Fruit fly (Drosophila melanogaster) whole organism, embryonic: Measurements from ENCODE around the gene CG7943.

ENCODE experiments used
- B-H1 ChIP-seq: fragments of 200-800 bp; sonication (Bioruptor generic); IDR thresholded peaks from 3 replicates; pipeline ENCODE4 v1.3.6; 2022; ENCODE audit warnings: missing biosample characterization, missing genetic modification characterization
- Bdp1 ChIP-seq: fragments of 200-800 bp; sonication (Bioruptor generic); optimal IDR thresholded peaks from 3 replicates; lab custom pipeline; 2016; ENCODE audit warnings: missing biosample characterization, missing genetic modification characterization
- CG10543 ChIP-seq: fragments of 200-800 bp; sonication (Bioruptor generic); optimal IDR thresholded peaks from 3 replicates; lab custom pipeline; 2017; ENCODE audit warnings: missing biosample characterization, mild to moderate bottlenecking, missing genetic modification characterization, moderate library complexity
- CG1233 ChIP-seq: fragments of 200-800 bp; sonication (Bioruptor generic); optimal IDR thresholded peaks from 4 replicates; lab custom pipeline; 2018; ENCODE audit warnings: missing biosample characterization, mild to moderate bottlenecking, missing genetic modification characterization
- CG17568 ChIP-seq: fragments of 200-800 bp; sonication (Bioruptor generic); optimal IDR thresholded peaks from 2 replicates; lab custom pipeline; 2018; ENCODE audit warnings: missing biosample characterization, mild to moderate bottlenecking, missing genetic modification characterization, moderate library complexity
- CG18619 ChIP-seq: fragments of 200-800 bp; sonication (Bioruptor generic); optimal IDR thresholded peaks from 3 replicates; lab custom pipeline; 2017; ENCODE audit warnings: missing biosample characterization, mild to moderate bottlenecking, missing genetic modification characterization
- CG30020 ChIP-seq: fragments of 200-800 bp; optimal IDR thresholded peaks from 2 replicates; lab custom pipeline; 2019; ENCODE audit warnings: missing biosample characterization, mild to moderate bottlenecking, missing genetic modification characterization, moderate library complexity
- CG30403 ChIP-seq: fragments of 200-800 bp; sonication (Bioruptor generic); optimal IDR thresholded peaks from 3 replicates; lab custom pipeline; 2016; ENCODE audit warnings: missing biosample characterization, missing genetic modification characterization
- CG34422 ChIP-seq: fragments of 200-800 bp; sonication (Bioruptor generic); IDR thresholded peaks from 3 replicates; pipeline ENCODE4 v1.3.6; 2022; ENCODE audit warnings: missing biosample characterization, missing genetic modification characterization
- CG4328 ChIP-seq: fragments of 200-800 bp; sonication (Bioruptor generic); optimal IDR thresholded peaks from 3 replicates; lab custom pipeline; 2017; ENCODE audit warnings: missing biosample characterization, missing genetic modification reagents, missing genetic modification characterization
- CG4820 ChIP-seq: fragments of 200-800 bp; sonication (Bioruptor generic); optimal IDR thresholded peaks from 3 replicates; lab custom pipeline; 2016; ENCODE audit warnings: missing biosample characterization, missing genetic modification characterization
- CG4854 ChIP-seq: fragments of 200-800 bp; sonication (Bioruptor generic); optimal IDR thresholded peaks from 2 replicates; lab custom pipeline; 2016; ENCODE audit warnings: missing biosample characterization, missing genetic modification characterization, inconsistent platforms
- CG5953 ChIP-seq: fragments of 200-800 bp; sonication (Bioruptor generic); IDR thresholded peaks from 2 replicates; pipeline ENCODE4 v1.3.6; 2022; ENCODE audit warnings: missing biosample characterization, missing genetic modification characterization
- CG7928 ChIP-seq: fragments of 200-800 bp; sonication (Bioruptor generic); optimal IDR thresholded peaks from 2 replicates; lab custom pipeline; 2017; ENCODE audit warnings: missing biosample characterization, mild to moderate bottlenecking, missing genetic modification characterization
- CG7987 ChIP-seq: fragments of 200-800 bp; sonication (Bioruptor generic); optimal IDR thresholded peaks from 2 replicates; lab custom pipeline; 2018; ENCODE audit warnings: missing biosample characterization, mild to moderate bottlenecking, missing genetic modification characterization, moderate library complexity
- CG9727 ChIP-seq: fragments of 200-800 bp; sonication (Bioruptor generic); optimal IDR thresholded peaks from 3 replicates; lab custom pipeline; 2017; ENCODE audit warnings: missing biosample characterization, mild to moderate bottlenecking, missing genetic modification characterization
- CG9817 ChIP-seq: fragments of 200-800 bp; sonication (Bioruptor generic); optimal IDR thresholded peaks from 2 replicates; lab custom pipeline; 2018; ENCODE audit warnings: missing biosample characterization, mild to moderate bottlenecking, missing genetic modification characterization, moderate library complexity
- CoRest ChIP-seq: fragments of 200-800 bp; sonication (Bioruptor generic); optimal IDR thresholded peaks from 3 replicates; lab custom pipeline; 2018; ENCODE audit warnings: missing biosample characterization, mild to moderate bottlenecking, missing genetic modification characterization, moderate library complexity
- Dbx ChIP-seq: fragments of 200-800 bp; sonication (Bioruptor generic); IDR thresholded peaks from 3 replicates; pipeline ENCODE4 v1.3.6; 2022; ENCODE audit warnings: missing biosample characterization, missing genetic modification characterization
- Deaf1 ChIP-seq: fragments of 200-800 bp; optimal IDR thresholded peaks from 3 replicates; lab custom pipeline; 2019; ENCODE audit warnings: missing biosample characterization, mild to moderate bottlenecking, missing genetic modification characterization, moderate library complexity
- Doc2 ChIP-seq: fragments of 200-800 bp; sonication (Bioruptor generic); IDR thresholded peaks from 2 replicates; pipeline ENCODE4 v1.3.6; 2022; ENCODE audit warnings: missing biosample characterization, missing genetic modification characterization
- Dref ChIP-seq: fragments of 200-800 bp; sonication (Bioruptor generic); IDR thresholded peaks from 2 replicates; pipeline ENCODE4 v1.3.6; 2022; ENCODE audit warnings: missing biosample characterization, missing genetic modification characterization
- E2f1 ChIP-seq: fragments of 200-800 bp; sonication (Bioruptor generic); IDR thresholded peaks from 2 replicates; pipeline ENCODE4 v1.3.6; 2022; ENCODE audit warnings: missing biosample characterization, missing genetic modification characterization
- Hr78 ChIP-seq, 2 experiments: fragments of 200-800 bp in 1 of 2; fragments of >200 bp in 1 of 2; sonication (Bioruptor generic) in 1 of 2; optimal IDR thresholded peaks; 2 replicates each; lab custom pipeline; 2017 to 2019; ENCODE audit warnings: missing biosample characterization in 2 of 2, missing genetic modification characterization in 2 of 2, mild to moderate bottlenecking in 1 of 2, moderate library complexity in 1 of 2
- Lpt ChIP-seq: fragments of >200 bp; optimal IDR thresholded peaks from 2 replicates; lab custom pipeline; 2018; ENCODE audit warnings: missing biosample characterization, missing genetic modification characterization
- MBD-R2 ChIP-seq: fragments of 200-800 bp; sonication (Bioruptor generic); IDR thresholded peaks from 2 replicates; pipeline ENCODE4 v1.3.6; 2022; ENCODE audit warnings: missing biosample characterization, missing genetic modification characterization
- Max ChIP-seq: fragments of 200-800 bp; sonication (Bioruptor generic); optimal IDR thresholded peaks from 2 replicates; lab custom pipeline; 2016; ENCODE audit warnings: missing biosample characterization, mild to moderate bottlenecking, missing genetic modification characterization
- Meics ChIP-seq: fragments of 200-800 bp; sonication (Bioruptor generic); optimal IDR thresholded peaks from 2 replicates; lab custom pipeline; 2017; ENCODE audit warnings: missing biosample characterization, mild to moderate bottlenecking, missing genetic modification characterization
- Myb ChIP-seq: fragments of 200-800 bp; sonication (Bioruptor generic); optimal IDR thresholded peaks from 2 replicates; lab custom pipeline; 2016; ENCODE audit warnings: missing biosample characterization, missing genetic modification characterization
- Ptx1 ChIP-seq: fragments of 200-800 bp; sonication (Bioruptor generic); IDR thresholded peaks from 2 replicates; pipeline ENCODE4 v1.3.6; 2022; ENCODE audit warnings: missing biosample characterization, missing genetic modification characterization
- Ravus ChIP-seq: fragments of 200-800 bp; sonication (Bioruptor generic); IDR thresholded peaks from 2 replicates; pipeline ENCODE4 v1.3.6; 2022; ENCODE audit warnings: missing biosample characterization, missing genetic modification characterization
- Sry-δ ChIP-seq: fragments of 200-800 bp; sonication (Bioruptor generic); optimal IDR thresholded peaks from 2 replicates; lab custom pipeline; 2016; ENCODE audit warnings: missing biosample characterization, missing genetic modification characterization
- abd-A ChIP-seq: fragments of 200-800 bp; sonication (Bioruptor generic); optimal IDR thresholded peaks from 3 replicates; lab custom pipeline; 2019; ENCODE audit warnings: missing biosample characterization, mild to moderate bottlenecking, missing genetic modification characterization, moderate library complexity
- aop ChIP-seq: fragments of 200-800 bp; sonication (Bioruptor generic); IDR thresholded peaks from 2 replicates; pipeline ENCODE4 v1.3.6; 2022; ENCODE audit warnings: missing biosample characterization, missing genetic modification characterization
- ara ChIP-seq: fragments of 200-800 bp; sonication (Bioruptor generic); IDR thresholded peaks from 2 replicates; pipeline ENCODE4 v1.3.6; 2022; ENCODE audit warnings: missing biosample characterization, missing genetic modification characterization
- bcd ChIP-seq: fragments of 200-800 bp; sonication (Bioruptor generic); optimal IDR thresholded peaks from 2 replicates; lab custom pipeline; 2017; ENCODE audit warnings: missing biosample characterization, mild to moderate bottlenecking, missing genetic modification characterization
- bowl ChIP-seq: fragments of 200-800 bp; sonication (Bioruptor generic); IDR thresholded peaks from 2 replicates; pipeline ENCODE4 v1.3.6; 2022; ENCODE audit warnings: missing biosample characterization, missing genetic modification characterization
- chm ChIP-seq: fragments of 200-800 bp; sonication (Bioruptor generic); IDR thresholded peaks from 2 replicates; pipeline ENCODE4 v1.3.6; 2022; ENCODE audit warnings: missing biosample characterization, missing genetic modification characterization
- exex ChIP-seq: fragments of 200-800 bp; sonication (Bioruptor generic); optimal IDR thresholded peaks from 4 replicates; lab custom pipeline; 2018; ENCODE audit warnings: missing biosample characterization, mild to moderate bottlenecking, missing genetic modification characterization, moderate library complexity
- grau ChIP-seq: fragments of 200-800 bp; optimal IDR thresholded peaks from 3 replicates; lab custom pipeline; 2019; ENCODE audit warnings: missing biosample characterization, mild to moderate bottlenecking, missing genetic modification characterization, moderate library complexity
- ind ChIP-seq: fragments of 200-800 bp; sonication (Bioruptor generic); optimal IDR thresholded peaks from 3 replicates; lab custom pipeline; 2016; ENCODE audit warnings: missing biosample characterization, missing genetic modification characterization
- nerfin-2 ChIP-seq: fragments of 200-800 bp; sonication (Bioruptor generic); IDR thresholded peaks from 2 replicates; pipeline ENCODE4 v1.3.6; 2022; ENCODE audit warnings: missing biosample characterization, missing genetic modification characterization; ENCODE audit not compliant: partially characterized antibody
- row ChIP-seq: fragments of 200-800 bp; sonication (Bioruptor generic); IDR thresholded peaks from 3 replicates; pipeline ENCODE4 v1.3.6; 2022; ENCODE audit warnings: missing biosample characterization, missing genetic modification characterization
- sc ChIP-seq, 3 experiments: fragments of >200 bp in 2 of 3; fragments of 200-800 bp in 1 of 3; sonication (Bioruptor generic) in 1 of 3; optimal IDR thresholded peaks; 2 replicates in 2 of 3; 3 replicates in 1 of 3; lab custom pipeline; 2017; ENCODE audit warnings: mild to moderate bottlenecking in 1 of 3, missing biosample characterization in 1 of 3, missing genetic modification characterization in 1 of 3, missing genetic modification reagents in 1 of 3
- schlank ChIP-seq: fragments of 200-800 bp; sonication (Bioruptor generic); optimal IDR thresholded peaks from 2 replicates; lab custom pipeline; 2018; ENCODE audit warnings: missing biosample characterization, mild to moderate bottlenecking, missing genetic modification characterization
- scrt ChIP-seq: fragments of 200-800 bp; sonication (Bioruptor generic); optimal IDR thresholded peaks from 2 replicates; lab custom pipeline; 2018; ENCODE audit warnings: missing biosample characterization, mild to moderate bottlenecking, missing genetic modification characterization, moderate library complexity
- vvl ChIP-seq: fragments of 200-800 bp; sonication (Bioruptor generic); IDR thresholded peaks from 2 replicates; pipeline ENCODE4 v1.3.6; 2022; ENCODE audit warnings: missing biosample characterization, missing genetic modification characterization
- zen ChIP-seq: fragments of 200-800 bp; sonication (Bioruptor generic); optimal IDR thresholded peaks from 3 replicates; lab custom pipeline; 2018; ENCODE audit warnings: missing biosample characterization, mild to moderate bottlenecking, missing genetic modification characterization, moderate library complexity

CG7943 gene

dm6 chr3R:30046029-30047001 is at the start of gene CG7943, which contains the start of gene RpL32 (continued):
- TF ChIP-seq MBD-R2: peak; percentile 89
- TF ChIP-seq CG34422 (GFP tag; lab: Robert Waterston, UW): peak; percentile 97
- TF ChIP-seq exex: peak; percentile 52
- peak; percentile 98 for TF ChIP-seq CG7987 (GFP tag; lab: Kevin White, UChicago)
- TF ChIP-seq nerfin-2 (GFP tag; lab: Robert Waterston, UW): peak; percentile 100
- TF ChIP-seq Meics (GFP tag; lab: Kevin White, UChicago): peak; percentile 97
- TF ChIP-seq vvl (GFP tag; lab: Robert Waterston, UW): peak; percentile 97
- TF ChIP-seq Hr78 (GFP tag; optimal IDR thresholded peaks at IDR 0.05; lab: Kevin White, UChicago): no peak
- TF ChIP-seq B-H1 (GFP tag; lab: Robert Waterston, UW): peak; percentile 90
- peak; percentile 97 for TF ChIP-seq CG9727 (GFP tag; lab: Kevin White, UChicago)
- TF ChIP-seq schlank (tag; lab: Kevin White, UChicago): peak; percentile 93
- peak; percentile 98 for TF ChIP-seq Dbx (GFP tag; lab: Robert Waterston, UW)
- no peak for TF ChIP-seq CG17568
- TF ChIP-seq row (GFP tag; lab: Robert Waterston, UW): peak; percentile 96
- TF ChIP-seq Ptx1: peak; percentile 95
- peak; percentile 97 for TF ChIP-seq bcd (GFP tag; lab: Kevin White, UChicago)
- peak; percentile 78 for TF ChIP-seq Ravus (GFP tag; lab: Robert Waterston, UW)
- TF ChIP-seq Max (GFP tag; lab: Kevin White, UChicago): peak; percentile 97
- peak; percentile 97 for TF ChIP-seq CG10543 (GFP tag; lab: Kevin White, UChicago)
- TF ChIP-seq Doc2 (GFP tag; lab: Robert Waterston, UW): peak; percentile 89
- TF ChIP-seq CG4854: peak; percentile 92
- TF ChIP-seq E2f1 (GFP tag; lab: Robert Waterston, UW): peak; percentile 93
- peak; percentile 94 for TF ChIP-seq CG18619 (GFP tag; lab: Kevin White, UChicago)
- peak; percentile 89 for TF ChIP-seq bowl (GFP tag; lab: Robert Waterston, UW)
- peak; percentile 93 for TF ChIP-seq CG9817 (tag; lab: Kevin White, UChicago)
- TF ChIP-seq CG4820 (GFP tag; lab: Kevin White, UChicago): peak; percentile 92
- peak; percentile 94 for TF ChIP-seq CG30403 (GFP tag; lab: Kevin White, UChicago)
- TF ChIP-seq abd-A (tag; lab: Kevin White, UChicago): no peak
- TF ChIP-seq CG4328 (GFP tag; lab: Kevin White, UChicago): peak; percentile 94
- peak; percentile 77 for TF ChIP-seq CG7928 (GFP tag; lab: Kevin White, UChicago)
- peak; percentile 86 for TF ChIP-seq grau (tag; lab: Kevin White, UChicago)
- peak; percentile 86 for TF ChIP-seq CG1233
- TF ChIP-seq Dref (GFP tag; lab: Robert Waterston, UW): peak; percentile 89
- no peak for TF ChIP-seq Lpt (GFP tag; lab: Kevin White, UChicago)
- peak; percentile 87 for TF ChIP-seq scrt (GFP tag; lab: Kevin White, UChicago)
- TF ChIP-seq ara (GFP tag; lab: Robert Waterston, UW): peak; percentile 90
- TF ChIP-seq CoRest: peak; percentile 85
- TF ChIP-seq CG30020 (tag; lab: Kevin White, UChicago): peak; percentile 88
- peak; percentile 97 for TF ChIP-seq ind (GFP tag; lab: Kevin White, UChicago)
- TF ChIP-seq CG5953 (GFP tag; lab: Robert Waterston, UW): peak; percentile 92
- peak; percentile 80 for TF ChIP-seq Bdp1 (GFP tag; lab: Kevin White, UChicago)
- TF ChIP-seq Myb (GFP tag; lab: Kevin White, UChicago): peak; percentile 84
- TF ChIP-seq Sry-δ (GFP tag; lab: Kevin White, UChicago): peak; percentile 100
- TF ChIP-seq zen: peak; percentile 91
- TF ChIP-seq Deaf1 (tag; lab: Kevin White, UChicago): peak; percentile 71
- peak; percentile 97 for TF ChIP-seq chm
- TF ChIP-seq aop: peak; percentile 88
- no peak for TF ChIP-seq sc (optimal IDR thresholded peaks at IDR 0.05; lab: Kevin White, UChicago)
- TF ChIP-seq sc (GFP tag; optimal IDR thresholded peaks at IDR 0.05; lab: Kevin White, UChicago): peak; percentile 75
